Worm (Caenorhabditis elegans): ENCODE results near the gene dim-1.

Gene dim-1

ce11 chrX:8057791-8058270, at the start of gene dim-1:
Gene dim-1 (minus strand): TSS chrX:8058220.
- no peak for TF ChIP-seq aly-1 (tag; optimal IDR thresholded peaks at IDR 0.05)
- TF ChIP-seq F13C5.2 (tag; optimal IDR thresholded peaks at IDR 0.05), result peak; percentile 16

- no peak for TF ChIP-seq scrt-1 (GFP tag; IDR thresholded peaks at IDR 0.05)
- TF ChIP-seq tbx-37 (GFP tag; conservative IDR thresholded peaks at IDR 0.05), result no peak
- TF ChIP-seq flt-1 (GFP tag; IDR thresholded peaks at IDR 0.05), result no peak
- TF ChIP-seq pes-1 (GFP tag; IDR thresholded peaks at IDR 0.05), result no peak
- TF ChIP-seq ceh-13 (GFP tag; optimal IDR thresholded peaks at IDR 0.05), result no peak
- no peak for TF ChIP-seq hnd-1 (tag; optimal IDR thresholded peaks at IDR 0.05)
- no peak for TF ChIP-seq hmg-4 (GFP tag; optimal IDR thresholded peaks at IDR 0.05)
- TF ChIP-seq aly-1 (tag; optimal IDR thresholded peaks at IDR 0.05), result no peak
- TF ChIP-seq ceh-36 (tag; optimal IDR thresholded peaks at IDR 0.05), result no peak
- TF ChIP-seq ama-1 (optimal IDR thresholded peaks at IDR 0.05), result no peak
- TF ChIP-seq tbx-11 (GFP tag; IDR thresholded peaks at IDR 0.05), result no peak
Measured at ce11 chrX:8103899-8104298, 45.9 kb upstream of the dim-1 start, which contains the start of gene K07E3.2. Gene K07E3.2 (plus strand): TSS chrX:8104298.

- no peak for TF ChIP-seq F13C5.2 (tag; optimal IDR thresholded peaks at IDR 0.05)
- TF ChIP-seq ama-1 (optimal IDR thresholded peaks at IDR 0.05), result no peak
- TF ChIP-seq tra-4 (tag; optimal IDR thresholded peaks at IDR 0.05), result no peak
- TF ChIP-seq tbx-11 (GFP tag; IDR thresholded peaks at IDR 0.05), result no peak
- TF ChIP-seq tbx-37 (GFP tag; conservative IDR thresholded peaks at IDR 0.05), result no peak
- TF ChIP-seq hnd-1 (tag; optimal IDR thresholded peaks at IDR 0.05), result no peak
- no peak for TF ChIP-seq aly-1 (tag; optimal IDR thresholded peaks at IDR 0.05)
- TF ChIP-seq pes-1 (GFP tag; IDR thresholded peaks at IDR 0.05), result no peak
- no peak for TF ChIP-seq sea-1 (GFP tag; conservative IDR thresholded peaks at IDR 0.05)
- TF ChIP-seq ets-7 (tag; optimal IDR thresholded peaks at IDR 0.05), result no peak
- TF ChIP-seq ceh-13 (GFP tag; optimal IDR thresholded peaks at IDR 0.05), result no peak
- TF ChIP-seq ceh-36 (tag; optimal IDR thresholded peaks at IDR 0.05), result no peak
- TF ChIP-seq scrt-1 (GFP tag; IDR thresholded peaks at IDR 0.05), result no peak
- no peak for TF ChIP-seq hmg-4 (GFP tag; optimal IDR thresholded peaks at IDR 0.05)
- no peak for TF ChIP-seq B0310.2 (tag; optimal IDR thresholded peaks at IDR 0.05)
- no peak for TF ChIP-seq flt-1 (GFP tag; IDR thresholded peaks at IDR 0.05)
- no peak for TF ChIP-seq hmbx-1 (tag; optimal IDR thresholded peaks at IDR 0.05)
Measured at ce11 chrX:8098813-8099360, 40.9 kb upstream of the dim-1 start, which contains the start of gene catp-5. Gene catp-5 (minus strand): TSS chrX:8098863.

- no peak for TF ChIP-seq hmbx-1 (tag; optimal IDR thresholded peaks at IDR 0.05)
- TF ChIP-seq tbx-37 (GFP tag; conservative IDR thresholded peaks at IDR 0.05), result no peak
- no peak for TF ChIP-seq ceh-36 (tag; optimal IDR thresholded peaks at IDR 0.05)
- TF ChIP-seq scrt-1 (GFP tag; IDR thresholded peaks at IDR 0.05), result no peak
- TF ChIP-seq tra-4 (tag; optimal IDR thresholded peaks at IDR 0.05), result no peak
Measured at ce11 chrX:8089916-8090315, 31.9 kb upstream of the dim-1 start.

- no peak for TF ChIP-seq scrt-1 (GFP tag; IDR thresholded peaks at IDR 0.05)
- no peak for TF ChIP-seq ceh-36 (tag; optimal IDR thresholded peaks at IDR 0.05)
- no peak for TF ChIP-seq flt-1 (GFP tag; IDR thresholded peaks at IDR 0.05)
- no peak for TF ChIP-seq F13C5.2 (tag; optimal IDR thresholded peaks at IDR 0.05)
- TF ChIP-seq tbx-11 (GFP tag; IDR thresholded peaks at IDR 0.05), result no peak
- no peak for TF ChIP-seq tbx-37 (GFP tag; conservative IDR thresholded peaks at IDR 0.05)
- TF ChIP-seq ets-7 (tag; optimal IDR thresholded peaks at IDR 0.05), result no peak
- TF ChIP-seq pes-1 (GFP tag; IDR thresholded peaks at IDR 0.05), result no peak
- no peak for TF ChIP-seq hnd-1 (tag; optimal IDR thresholded peaks at IDR 0.05)
- TF ChIP-seq ceh-13 (GFP tag; optimal IDR thresholded peaks at IDR 0.05), result no peak
- TF ChIP-seq ama-1 (optimal IDR thresholded peaks at IDR 0.05), result no peak
- no peak for TF ChIP-seq aly-1 (tag; optimal IDR thresholded peaks at IDR 0.05)
- no peak for TF ChIP-seq tra-4 (tag; optimal IDR thresholded peaks at IDR 0.05)
- TF ChIP-seq hmbx-1 (tag; optimal IDR thresholded peaks at IDR 0.05), result no peak
- no peak for TF ChIP-seq hmg-4 (GFP tag; optimal IDR thresholded peaks at IDR 0.05)
- TF ChIP-seq sea-1 (GFP tag; conservative IDR thresholded peaks at IDR 0.05), result no peak
Measured at ce11 chrX:8089266-8089909, 31.4 kb upstream of the dim-1 start.

- TF ChIP-seq tra-4 (tag; optimal IDR thresholded peaks at IDR 0.05), result no peak
Measured at ce11 chrX:8088474-8088873, 30.5 kb upstream of the dim-1 start, which contains the start of gene vem-1. Gene vem-1 (minus strand): TSS chrX:8088574.

ce11 chrX:8086725-8087641, 29.0 kb upstream of the dim-1 start:
- TF ChIP-seq F13C5.2 (tag; optimal IDR thresholded peaks at IDR 0.05), result no peak
- no peak for TF ChIP-seq ets-7 (tag; optimal IDR thresholded peaks at IDR 0.05)
- no peak for TF ChIP-seq flt-1 (GFP tag; IDR thresholded peaks at IDR 0.05)
- TF ChIP-seq ama-1 (optimal IDR thresholded peaks at IDR 0.05), result no peak
- no peak for TF ChIP-seq hnd-1 (tag; optimal IDR thresholded peaks at IDR 0.05)
- no peak for TF ChIP-seq aly-1 (tag; optimal IDR thresholded peaks at IDR 0.05)
- no peak for TF ChIP-seq tra-4 (tag; optimal IDR thresholded peaks at IDR 0.05)

ce11 chrX:8086450-8086724, 28.4 kb upstream of the dim-1 start, which contains the start of gene dao-3:
Gene dao-3 (minus strand): TSS chrX:8086550.
- no peak for TF ChIP-seq ceh-13 (GFP tag; optimal IDR thresholded peaks at IDR 0.05)
- no peak for TF ChIP-seq sea-1 (GFP tag; conservative IDR thresholded peaks at IDR 0.05)
- TF ChIP-seq pes-1 (GFP tag; IDR thresholded peaks at IDR 0.05), result no peak

All from whole organism, early embryonic.